Worm (Caenorhabditis elegans): Measurements from ENCODE around the gene hlh-33.

hlh-33 gene

DNA sequence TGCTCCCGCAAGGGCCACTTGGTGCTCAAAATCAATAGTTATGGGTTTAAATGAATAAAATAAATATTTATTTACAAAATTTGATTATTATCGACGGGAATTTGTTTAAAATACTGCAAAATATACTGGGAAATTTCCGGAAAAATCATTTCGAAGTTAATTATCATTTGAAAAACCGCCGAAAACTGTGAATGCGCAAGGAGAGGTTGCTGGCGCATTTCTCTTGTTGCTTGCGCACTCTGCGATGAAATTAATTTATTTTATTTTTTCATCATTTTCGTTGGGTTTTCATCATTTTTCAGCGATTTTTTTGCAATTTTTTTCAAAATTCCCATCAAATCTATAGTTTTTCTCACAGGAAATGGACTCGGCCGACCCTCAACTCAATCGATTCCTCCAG, 4.3 kb downstream of the hlh-33 start, which contains the start of gene ddp-1:
ddp-1 (plus strand) TSS at position 357 of the 400 bp plus-strand sequence.
- no peak for TF ChIP-seq unc-62 (GFP tag; optimal IDR thresholded peaks at IDR 0.05)

DNA sequence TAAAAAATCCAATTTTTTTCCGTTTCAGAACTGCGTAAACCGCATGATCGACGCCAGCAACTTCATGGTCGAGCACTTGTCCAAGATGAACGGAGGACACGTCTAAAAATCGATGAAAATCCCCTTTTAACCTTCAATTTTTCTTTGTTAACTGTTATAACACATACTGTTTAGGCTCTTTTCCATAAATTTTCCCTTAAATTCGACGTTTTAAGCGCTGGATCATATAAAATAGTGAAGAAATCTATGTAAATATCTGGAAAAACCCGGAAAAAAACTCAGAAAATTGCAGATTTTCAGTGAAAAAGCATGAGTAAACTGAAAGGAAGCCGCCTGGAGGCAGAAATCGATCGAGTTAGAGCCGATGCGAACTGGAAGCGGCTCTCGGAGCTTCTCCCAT, 4.9 kb downstream of the hlh-33 start, which contains the start of gene ttc-7:
ttc-7 (plus strand) TSS at position 301 of the 400 bp plus-strand sequence.
- TF ChIP-seq unc-62 (GFP tag; optimal IDR thresholded peaks at IDR 0.05) = no peak

- TF ChIP-seq unc-62 (GFP tag; optimal IDR thresholded peaks at IDR 0.05) = no peak
These were observed 21.2 kb downstream of the hlh-33 start for ce11 chrIII:1876267-1876865.

DNA sequence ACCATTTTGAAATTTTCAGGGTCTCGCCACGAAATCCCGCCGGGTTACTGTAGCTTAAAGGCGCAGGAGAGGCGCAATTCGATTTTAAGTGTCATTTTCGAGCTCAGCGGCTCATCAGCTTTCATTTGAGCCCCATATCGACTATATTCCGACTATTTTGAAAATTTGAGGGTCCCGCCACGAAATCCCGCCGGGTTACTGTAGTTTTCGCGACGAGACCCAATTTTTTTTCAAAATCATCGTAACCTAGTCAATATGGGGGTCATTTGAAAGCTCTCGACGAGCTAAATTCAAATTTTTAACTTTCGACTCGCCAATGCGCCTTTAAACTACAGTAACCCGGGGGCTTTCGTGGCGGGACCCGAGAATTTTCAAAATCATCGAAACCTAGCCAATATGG, 22.0 kb downstream of the hlh-33 start:
- no peak for TF ChIP-seq unc-62 (GFP tag; optimal IDR thresholded peaks at IDR 0.05)

DNA sequence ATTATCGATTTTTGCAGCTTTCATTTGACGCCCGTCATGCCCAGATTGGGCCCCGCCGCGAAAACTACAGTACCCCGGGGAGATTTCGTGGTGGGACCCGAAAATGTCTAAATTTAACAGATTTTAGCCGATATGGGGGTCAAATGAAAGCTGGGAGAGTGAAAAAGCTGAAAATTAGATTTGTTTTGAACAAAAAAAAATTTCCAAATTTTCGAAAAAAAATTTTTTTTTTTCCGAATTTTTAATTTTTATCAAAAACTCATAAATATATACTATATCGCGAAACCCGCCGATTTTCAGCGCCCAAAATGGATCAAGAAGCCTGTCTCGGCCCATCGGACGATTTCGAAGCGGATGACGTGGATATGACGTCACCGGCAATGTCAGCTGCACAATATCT, 22.9 kb downstream of the hlh-33 start, which contains the start of gene smi-1:
smi-1 (plus strand) TSS at position 301 of the 400 bp plus-strand sequence.
- TF ChIP-seq unc-62 (GFP tag; optimal IDR thresholded peaks at IDR 0.05) = no peak

DNA sequence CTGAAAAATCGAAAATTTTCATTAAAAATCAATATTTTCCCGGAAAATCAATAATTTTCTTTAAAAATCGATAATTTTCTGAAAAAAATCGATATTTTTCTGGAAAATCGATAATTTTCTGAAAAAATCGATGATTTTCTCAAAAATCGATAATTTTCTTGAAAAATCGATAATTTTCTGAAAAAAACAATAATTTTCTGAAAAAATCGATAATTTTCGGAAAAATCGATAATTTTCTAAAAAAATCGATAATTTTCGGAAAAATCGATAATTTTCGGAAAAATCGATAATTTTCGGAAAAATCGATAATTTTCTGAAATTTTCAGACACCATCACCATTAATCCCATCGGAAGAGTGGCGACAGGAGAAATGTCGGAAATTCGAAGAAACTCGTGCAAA, 23.7 kb downstream of the hlh-33 start:
- TF ChIP-seq unc-62 (GFP tag; optimal IDR thresholded peaks at IDR 0.05) = no peak

DNA sequence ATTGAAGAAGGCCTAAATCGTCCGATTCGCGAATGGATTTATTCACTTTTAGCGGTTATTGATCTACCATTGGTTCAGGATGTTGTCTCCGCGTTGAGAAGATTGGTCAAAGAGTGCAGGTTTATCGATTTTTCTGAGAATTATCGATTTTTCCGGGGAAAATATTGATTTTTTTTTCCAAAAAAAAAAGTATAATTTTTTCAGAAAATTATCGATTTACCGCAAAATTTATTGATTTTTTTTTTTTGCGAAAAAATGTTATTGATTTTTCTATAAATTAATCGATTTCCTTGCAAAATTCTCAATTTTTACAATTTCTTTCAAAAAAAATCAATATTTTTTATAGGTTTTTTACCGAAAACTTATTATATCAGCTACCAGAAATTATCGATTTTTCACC, 25.0 kb downstream of the hlh-33 start:
- TF ChIP-seq unc-62 (GFP tag; optimal IDR thresholded peaks at IDR 0.05) = no peak

ce11 chrIII:1882678-1883077, 27.5 kb downstream of the hlh-33 start:
- no peak for TF ChIP-seq unc-62 (GFP tag; optimal IDR thresholded peaks at IDR 0.05)

DNA sequence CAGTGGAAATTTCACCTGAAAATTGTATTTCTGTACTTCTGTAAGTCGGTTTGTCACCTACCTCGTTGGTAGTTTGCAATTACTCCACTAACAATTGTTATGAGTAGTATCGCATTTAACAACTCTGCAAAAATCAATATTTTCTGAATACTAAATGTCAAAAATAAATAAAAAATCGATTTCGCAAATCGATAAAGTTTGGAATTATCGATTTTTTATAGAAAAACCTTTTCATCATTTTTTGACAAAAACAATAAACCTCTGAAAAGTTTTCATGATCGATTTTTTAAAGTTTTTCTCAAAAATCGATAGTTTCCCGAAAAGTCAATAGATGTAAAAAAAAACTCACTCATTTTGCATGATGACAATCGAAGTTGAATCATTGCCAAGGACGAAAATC, 31.7 kb downstream of the hlh-33 start:
- no peak for TF ChIP-seq unc-62 (GFP tag; optimal IDR thresholded peaks at IDR 0.05)

DNA sequence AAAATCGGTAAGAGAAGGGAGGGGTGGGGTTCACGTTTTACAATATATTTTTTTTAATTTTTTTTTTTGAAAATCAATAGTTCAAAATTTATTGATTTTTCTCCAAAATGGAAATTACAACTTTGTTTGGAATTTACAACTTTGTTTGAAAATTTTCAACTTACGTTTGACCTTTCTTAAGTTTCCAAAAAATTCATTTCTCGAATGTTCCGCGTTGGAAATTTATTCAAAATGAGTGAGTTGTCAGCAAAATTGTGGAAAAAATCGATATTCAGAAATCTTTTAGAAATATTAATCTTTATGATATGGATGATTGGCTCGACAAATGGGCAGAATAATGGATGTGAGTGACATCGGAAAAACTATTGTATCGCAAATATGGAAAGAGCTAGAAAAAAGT, 32.2 kb downstream of the hlh-33 start, which contains the start of gene B0524.3:
B0524.3 (plus strand) TSS at position 301 of the 400 bp plus-strand sequence.
- no peak for TF ChIP-seq unc-62 (GFP tag; optimal IDR thresholded peaks at IDR 0.05)

- no peak for TF ChIP-seq unc-62 (GFP tag; optimal IDR thresholded peaks at IDR 0.05)
These were observed 38.2 kb downstream of the hlh-33 start for ce11 chrIII:1893405-1893804.

- no peak for TF ChIP-seq unc-62 (GFP tag; optimal IDR thresholded peaks at IDR 0.05)
These were observed 38.7 kb downstream of the hlh-33 start, which contains the start of the genes B0524.5 and B0524.2 for ce11 chrIII:1893851-1894250. Gene B0524.5 (minus strand): TSS chrIII:1893890. Gene B0524.2 (plus strand): TSS chrIII:1894057.

- no peak for TF ChIP-seq unc-62 (GFP tag; optimal IDR thresholded peaks at IDR 0.05)
These were observed 48.8 kb downstream of the hlh-33 start for ce11 chrIII:1903966-1904365.

DNA sequence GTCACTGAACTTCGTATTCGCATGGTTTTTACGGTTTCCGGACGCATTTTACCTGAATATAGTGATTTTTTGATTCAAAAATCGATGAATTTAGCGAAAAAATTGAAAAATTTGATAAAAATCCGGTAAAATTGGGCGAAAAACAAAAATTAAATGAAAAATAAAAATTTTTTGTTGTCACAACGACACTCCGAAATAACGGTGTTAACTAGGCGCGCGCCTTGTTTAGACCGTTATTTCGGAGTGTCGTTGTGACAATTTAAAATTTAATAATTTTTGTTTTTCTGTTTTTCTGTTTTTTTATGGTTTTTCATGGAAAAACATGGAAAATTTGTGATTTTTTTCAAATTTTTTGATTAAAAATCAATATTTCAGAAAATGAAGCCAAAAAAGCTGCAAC, 50.4 kb downstream of the hlh-33 start, which contains the start of the genes B0524.6 and pqn-41:
B0524.6 (minus strand) TSS at position 52 of the 400 bp plus-strand sequence.
pqn-41 (plus strand) TSS at position 370 of the 400 bp plus-strand sequence.
- TF ChIP-seq unc-62 (GFP tag; optimal IDR thresholded peaks at IDR 0.05) = no peak
